Fruit fly (Drosophila melanogaster) whole organism, larva: ENCODE results near the gene fng.

Experiments used
- noc ChIP-seq: fragments of 200-800 bp; sonication (Bioruptor generic); optimal IDR thresholded peaks from 3 replicates; lab custom pipeline; 2019; ENCODE audit warnings: missing biosample characterization, mild to moderate bottlenecking, missing genetic modification characterization, moderate library complexity

The fng gene

DNA sequence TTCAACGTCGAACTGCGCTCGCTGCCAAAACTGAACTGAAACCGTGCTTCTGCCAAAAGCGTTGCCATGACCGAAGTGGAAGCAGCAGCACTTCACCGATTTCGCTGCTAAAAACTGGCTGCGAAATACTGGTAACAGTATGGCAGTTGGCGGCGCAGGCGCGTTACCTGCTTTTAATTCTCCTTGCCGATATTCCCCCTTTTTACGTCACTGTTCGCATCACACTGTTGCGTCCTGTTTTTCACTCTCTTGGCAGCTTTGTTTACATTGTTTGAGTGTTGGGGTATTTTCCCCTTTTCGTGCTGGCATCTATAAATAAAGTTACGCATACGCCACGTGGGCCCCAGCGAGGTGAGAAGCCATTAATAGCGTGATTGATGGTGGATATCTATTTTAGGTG is 64.1 kb downstream of the fng start, which contains the start of gene CG32432:
Gene CG32432, minus strand, starts transcription at position 17 of the 400 bp plus-strand sequence.
- no peak for TF ChIP-seq noc

DNA sequence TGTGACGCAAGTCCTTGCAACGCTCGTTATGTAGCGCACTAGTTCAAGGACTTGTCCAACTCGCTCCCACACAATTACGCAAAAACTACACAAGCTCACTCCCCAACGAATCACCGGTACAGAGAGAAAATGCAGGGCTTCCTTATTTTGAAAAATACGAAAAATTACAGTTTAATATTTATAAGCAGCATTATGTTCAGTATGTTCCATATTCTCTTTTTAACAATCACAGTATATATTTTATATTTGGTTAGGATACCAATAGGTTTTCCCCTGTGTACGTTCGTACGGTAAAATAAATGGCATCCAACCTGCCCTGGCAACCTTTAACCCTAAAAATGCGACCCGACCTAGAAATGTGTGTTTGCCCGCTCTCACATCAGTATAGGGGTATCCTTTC is 65.3 kb downstream of the fng start:
- no peak for TF ChIP-seq noc
